Fruit fly (Drosophila melanogaster) whole organism, embryonic: ENCODE data around the gene Pa1.

Source experiments
- Atf6 ChIP-seq: fragments of 200-800 bp; sonication (Bioruptor generic); IDR thresholded peaks from 2 replicates; pipeline ENCODE4 v1.3.6; 2022; ENCODE audit warnings: missing biosample characterization, missing genetic modification characterization
- B-H2 ChIP-seq: fragments of 200-800 bp; sonication (Bioruptor generic); optimal IDR thresholded peaks from 2 replicates; lab custom pipeline; 2018; ENCODE audit warnings: missing biosample characterization, mild to moderate bottlenecking, missing genetic modification characterization
- CG10462 ChIP-seq: fragments of 200-800 bp; sonication (Bioruptor generic); optimal IDR thresholded peaks from 2 replicates; lab custom pipeline; 2016; ENCODE audit warnings: missing biosample characterization, missing genetic modification characterization
- CG13894 ChIP-seq: fragments of 200-800 bp; sonication (Bioruptor generic); optimal IDR thresholded peaks from 3 replicates; lab custom pipeline; 2018; ENCODE audit warnings: missing biosample characterization, mild to moderate bottlenecking, missing genetic modification characterization, moderate library complexity
- CG14667 ChIP-seq: fragments of 200-800 bp; sonication (Bioruptor generic); IDR thresholded peaks from 2 replicates; pipeline ENCODE4 v1.3.6; 2022; ENCODE audit warnings: missing biosample characterization, missing genetic modification characterization
- CG14860 ChIP-seq: fragments of 200-800 bp; sonication (Bioruptor generic); IDR thresholded peaks from 3 replicates; pipeline ENCODE4 v1.3.6; 2022; ENCODE audit warnings: missing biosample characterization, missing genetic modification characterization; ENCODE audit not compliant: partially characterized antibody
- CG17186 ChIP-seq: fragments of 200-800 bp; sonication (Bioruptor generic); optimal IDR thresholded peaks from 3 replicates; lab custom pipeline; 2017; ENCODE audit warnings: missing biosample characterization, missing genetic modification reagents, missing genetic modification characterization
- CG17361 ChIP-seq: fragments of 200-800 bp; sonication (Bioruptor generic); IDR thresholded peaks from 3 replicates; pipeline ENCODE4 v1.3.6; 2022; ENCODE audit warnings: missing biosample characterization, missing genetic modification characterization
- CG18476 ChIP-seq: fragments of 200-800 bp; sonication (Bioruptor generic); optimal IDR thresholded peaks from 2 replicates; lab custom pipeline; 2016; ENCODE audit warnings: missing biosample characterization, mild to moderate bottlenecking, missing genetic modification characterization
- CG30020 ChIP-seq: fragments of 200-800 bp; optimal IDR thresholded peaks from 2 replicates; lab custom pipeline; 2019; ENCODE audit warnings: missing biosample characterization, mild to moderate bottlenecking, missing genetic modification characterization, moderate library complexity
- CG4730 ChIP-seq: fragments of 200-800 bp; sonication (Bioruptor generic); IDR thresholded peaks from 2 replicates; pipeline ENCODE4 v1.3.6; 2022; ENCODE audit warnings: missing biosample characterization, missing genetic modification characterization
- CG4854 ChIP-seq: fragments of 200-800 bp; sonication (Bioruptor generic); optimal IDR thresholded peaks from 2 replicates; lab custom pipeline; 2016; ENCODE audit warnings: missing biosample characterization, missing genetic modification characterization, inconsistent platforms
- CG5245 ChIP-seq: fragments of 200-800 bp; sonication (Bioruptor generic); optimal IDR thresholded peaks from 3 replicates; lab custom pipeline; 2016; ENCODE audit warnings: missing biosample characterization, missing genetic modification characterization
- CG6272 ChIP-seq: fragments of 200-800 bp; sonication (Bioruptor generic); IDR thresholded peaks from 2 replicates; pipeline ENCODE4 v1.3.6; 2022; ENCODE audit warnings: missing biosample characterization, missing genetic modification characterization
- CG7271 ChIP-seq: fragments of 200-800 bp; sonication (Bioruptor generic); optimal IDR thresholded peaks from 2 replicates; lab custom pipeline; 2018; ENCODE audit warnings: missing biosample characterization, mild to moderate bottlenecking, missing genetic modification characterization, moderate library complexity
- CG7357 ChIP-seq: fragments of 200-800 bp; sonication (Bioruptor generic); IDR thresholded peaks from 3 replicates; pipeline ENCODE4 v1.3.6; 2022; ENCODE audit warnings: missing biosample characterization, missing genetic modification characterization
- CG8388 ChIP-seq: fragments of 200-800 bp; sonication (Bioruptor generic); optimal IDR thresholded peaks from 2 replicates; lab custom pipeline; 2019; ENCODE audit warnings: missing biosample characterization, mild to moderate bottlenecking, missing genetic modification characterization, moderate library complexity
- Dbx ChIP-seq: fragments of 200-800 bp; sonication (Bioruptor generic); IDR thresholded peaks from 3 replicates; pipeline ENCODE4 v1.3.6; 2022; ENCODE audit warnings: missing biosample characterization, missing genetic modification characterization
- Dip3 ChIP-seq: fragments of 200-800 bp; sonication (Bioruptor generic); optimal IDR thresholded peaks from 3 replicates; lab custom pipeline; 2016; ENCODE audit warnings: missing biosample characterization, missing genetic modification characterization
- E2f1 ChIP-seq: fragments of 200-800 bp; sonication (Bioruptor generic); IDR thresholded peaks from 2 replicates; pipeline ENCODE4 v1.3.6; 2022; ENCODE audit warnings: missing biosample characterization, missing genetic modification characterization
- E2f2 ChIP-seq: fragments of 200-800 bp; sonication (Bioruptor generic); IDR thresholded peaks from 2 replicates; pipeline ENCODE4 v1.3.6; 2022; ENCODE audit warnings: missing biosample characterization, missing genetic modification characterization
- Elba2 ChIP-seq: fragments of 200-800 bp; sonication (Bioruptor generic); optimal IDR thresholded peaks from 3 replicates; lab custom pipeline; 2016; ENCODE audit warnings: missing biosample characterization, missing genetic modification characterization
- GATAe ChIP-seq: fragments of 200-800 bp; sonication (Bioruptor generic); conservative IDR thresholded peaks from 2 replicates; pipeline ENCODE4 v1.3.6; 2022; ENCODE audit warnings: missing biosample characterization, missing genetic modification characterization
- Hmr ChIP-seq: fragments of 200-800 bp; sonication (Bioruptor generic); optimal IDR thresholded peaks from 3 replicates; lab custom pipeline; 2017; ENCODE audit warnings: mild to moderate bottlenecking, missing biosample characterization, missing genetic modification reagents, missing genetic modification characterization
- MTF-1 ChIP-seq: fragments of 200-800 bp; sonication (Bioruptor generic); optimal IDR thresholded peaks from 2 replicates; lab custom pipeline; 2018; ENCODE audit warnings: missing biosample characterization, mild to moderate bottlenecking, missing genetic modification characterization, borderline replicate concordance
- Scr ChIP-seq: fragments of 200-800 bp; sonication (Bioruptor generic); IDR thresholded peaks from 2 replicates; pipeline ENCODE4 v1.3.6; 2022; ENCODE audit warnings: missing biosample characterization, missing genetic modification characterization; ENCODE audit not compliant: partially characterized antibody
- Sox100B ChIP-seq: fragments of 200-800 bp; sonication (Bioruptor generic); optimal IDR thresholded peaks from 3 replicates; lab custom pipeline; 2018; ENCODE audit warnings: missing biosample characterization, mild to moderate bottlenecking, missing genetic modification characterization
- Ssrp ChIP-seq: fragments of 200-800 bp; sonication (Bioruptor generic); optimal IDR thresholded peaks from 2 replicates; lab custom pipeline; 2018; ENCODE audit warnings: missing biosample characterization, mild to moderate bottlenecking, missing genetic modification characterization, moderate library complexity
- Trl ChIP-seq, 3 experiments: fragments of >200 bp in 2 of 3; fragments of 200-800 bp in 1 of 3; sonication (Bioruptor generic) in 1 of 3; optimal IDR thresholded peaks; 2 replicates in 1 of 3; 3 replicates in 2 of 3; lab custom pipeline; 2016 to 2017; ENCODE audit warnings: missing biosample characterization in 1 of 3, missing genetic modification characterization in 1 of 3
- br ChIP-seq: fragments of >200 bp; optimal IDR thresholded peaks from 2 replicates; lab custom pipeline; 2017
- dan ChIP-seq: fragments of 200-800 bp; sonication (Bioruptor generic); IDR thresholded peaks from 2 replicates; pipeline ENCODE4 v1.3.6; 2022; ENCODE audit warnings: missing biosample characterization, missing genetic modification characterization
- dm ChIP-seq: fragments of 200-800 bp; sonication (Bioruptor generic); optimal IDR thresholded peaks from 3 replicates; lab custom pipeline; 2016; ENCODE audit warnings: missing biosample characterization, missing genetic modification characterization
- fd3F ChIP-seq: fragments of 200-800 bp; sonication (Bioruptor generic); optimal IDR thresholded peaks from 2 replicates; lab custom pipeline; 2018; ENCODE audit warnings: missing biosample characterization, mild to moderate bottlenecking, missing genetic modification characterization, moderate library complexity
- ham ChIP-seq: fragments of 200-800 bp; sonication (Bioruptor generic); IDR thresholded peaks from 2 replicates; pipeline ENCODE4 v1.3.6; 2022; ENCODE audit warnings: missing biosample characterization, missing genetic modification characterization
- jigr1 ChIP-seq: fragments of 200-800 bp; sonication (Bioruptor generic); IDR thresholded peaks from 3 replicates; pipeline ENCODE4 v1.3.6; 2022; ENCODE audit warnings: missing biosample characterization, missing genetic modification characterization
- kah ChIP-seq: fragments of 200-800 bp; sonication (Bioruptor generic); optimal IDR thresholded peaks from 2 replicates; lab custom pipeline; 2018; ENCODE audit warnings: missing biosample characterization, mild to moderate bottlenecking, missing genetic modification characterization
- pita ChIP-seq: fragments of 200-800 bp; sonication (Bioruptor generic); optimal IDR thresholded peaks from 2 replicates; lab custom pipeline; 2017; ENCODE audit warnings: missing biosample characterization, mild to moderate bottlenecking, missing genetic modification characterization
- pzg ChIP-seq: fragments of 200-800 bp; sonication (Bioruptor generic); optimal IDR thresholded peaks from 3 replicates; lab custom pipeline; 2018; ENCODE audit warnings: missing biosample characterization, mild to moderate bottlenecking, missing genetic modification characterization, moderate library complexity
- rib ChIP-seq: fragments of 200-800 bp; sonication (Bioruptor generic); IDR thresholded peaks from 2 replicates; pipeline ENCODE4 v1.3.6; 2022; ENCODE audit warnings: missing biosample characterization, missing genetic modification characterization
- ro ChIP-seq: fragments of 200-800 bp; sonication (Bioruptor generic); IDR thresholded peaks from 2 replicates; pipeline ENCODE4 v1.3.6; 2022; ENCODE audit warnings: missing biosample characterization, missing genetic modification characterization
- row ChIP-seq: fragments of 200-800 bp; sonication (Bioruptor generic); IDR thresholded peaks from 3 replicates; pipeline ENCODE4 v1.3.6; 2022; ENCODE audit warnings: missing biosample characterization, missing genetic modification characterization
- sim ChIP-seq: fragments of 200-800 bp; sonication (Bioruptor generic); IDR thresholded peaks from 2 replicates; pipeline ENCODE4 v1.3.6; 2022; ENCODE audit warnings: missing biosample characterization, missing genetic modification characterization
- slou ChIP-seq: fragments of 200-800 bp; sonication (Bioruptor generic); optimal IDR thresholded peaks from 3 replicates; lab custom pipeline; 2016; ENCODE audit warnings: missing biosample characterization, missing genetic modification characterization
- sqz ChIP-seq: fragments of 200-800 bp; sonication (Bioruptor generic); optimal IDR thresholded peaks from 3 replicates; lab custom pipeline; 2018; ENCODE audit warnings: missing biosample characterization, mild to moderate bottlenecking, missing genetic modification characterization
- sug ChIP-seq: fragments of 200-800 bp; optimal IDR thresholded peaks from 2 replicates; lab custom pipeline; 2019; ENCODE audit warnings: missing biosample characterization, mild to moderate bottlenecking, missing genetic modification characterization, moderate library complexity
- tio ChIP-seq: fragments of 200-800 bp; sonication (Bioruptor generic); optimal IDR thresholded peaks from 2 replicates; lab custom pipeline; 2017; ENCODE audit warnings: missing biosample characterization, missing genetic modification characterization, inconsistent platforms
- trem ChIP-seq: fragments of 200-800 bp; optimal IDR thresholded peaks from 3 replicates; lab custom pipeline; 2019; ENCODE audit warnings: missing biosample characterization, mild to moderate bottlenecking, missing genetic modification characterization, moderate library complexity
- wdn ChIP-seq: fragments of 200-800 bp; sonication (Bioruptor generic); IDR thresholded peaks from 2 replicates; pipeline ENCODE4 v1.3.6; 2022; ENCODE audit warnings: missing biosample characterization, missing genetic modification characterization
- zen ChIP-seq: fragments of 200-800 bp; sonication (Bioruptor generic); optimal IDR thresholded peaks from 3 replicates; lab custom pipeline; 2018; ENCODE audit warnings: missing biosample characterization, mild to moderate bottlenecking, missing genetic modification characterization, moderate library complexity

Gene Pa1

DNA sequence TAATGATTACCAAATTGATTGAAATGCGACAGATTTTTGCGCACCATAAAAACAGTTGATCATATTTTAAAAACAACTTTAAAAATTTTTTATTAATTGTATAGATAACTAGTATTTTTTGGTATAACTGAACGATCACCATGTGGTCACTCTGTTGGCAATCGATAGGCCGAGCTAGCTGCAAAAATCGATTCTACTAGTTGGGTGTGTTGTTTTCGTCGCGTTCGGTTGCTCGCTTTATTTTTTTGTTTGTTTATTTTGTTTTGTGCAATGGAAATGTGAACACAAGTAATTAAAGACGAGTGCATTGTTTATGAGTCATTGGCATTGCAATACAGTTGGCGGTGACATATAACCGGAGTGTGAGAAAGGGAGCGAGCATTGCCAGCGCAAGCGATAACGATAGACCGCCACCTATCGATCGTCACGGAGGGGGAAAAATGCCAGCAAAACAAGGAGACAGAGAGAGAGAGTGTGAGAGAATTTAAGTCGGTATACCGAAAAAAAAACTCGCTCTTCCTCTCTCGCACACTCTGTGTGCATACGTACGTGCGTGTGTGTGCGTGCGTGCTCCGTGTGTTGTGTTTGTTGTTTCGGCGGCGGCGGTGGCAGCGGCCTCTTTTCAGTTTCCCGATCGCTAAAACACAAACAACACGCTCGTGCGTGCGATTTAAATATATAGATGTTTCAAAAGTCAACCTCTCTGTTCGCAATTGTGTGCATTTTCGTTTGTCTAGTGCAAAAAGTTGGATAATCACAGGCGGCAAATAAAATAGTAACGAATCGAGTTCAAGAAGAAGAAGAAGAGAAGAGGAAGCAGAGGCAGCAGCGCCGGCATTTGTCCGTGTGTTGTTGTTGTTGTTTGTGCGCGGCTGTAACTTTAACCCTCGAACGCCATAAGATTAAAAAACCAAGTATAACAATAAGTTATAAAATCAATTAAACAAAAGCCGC lies 30.7 kb downstream of the Pa1 start (continued):
- TF ChIP-seq br (lab: Kevin White, UChicago) (no peak), CG8388 (GFP tag; lab: Kevin White, UChicago) (no peak), ro (GFP tag; lab: Robert Waterston, UW) (no peak), CG18476 (GFP tag; lab: Kevin White, UChicago) (no peak), Dip3 (GFP tag; lab: Kevin White, UChicago) (no peak), zen (tag; lab: Kevin White, UChicago) (peak; percentile 2), sug (tag; lab: Kevin White, UChicago) (no peak), CG30020 (peak; percentile 28), CG13894 (tag; lab: Kevin White, UChicago) (no peak), CG7357 (GFP tag; lab: Robert Waterston, UW) (no peak), row (no peak; the same call in 2 of the 3 replicates), Ssrp (tag; lab: Kevin White, UChicago) (no peak), CG17186 (GFP tag; lab: Kevin White, UChicago) (peak; percentile 6), CG14667 (GFP tag; lab: Robert Waterston, UW) (no peak), Scr (GFP tag; lab: Robert Waterston, UW) (peak; percentile 78), Atf6 (GFP tag; lab: Robert Waterston, UW) (no peak), CG4854 (GFP tag; lab: Kevin White, UChicago) (no peak), Elba2 (GFP tag; lab: Kevin White, UChicago) (no peak), dm (GFP tag; lab: Kevin White, UChicago) (no peak), CG14860 (peak; percentile 83), pzg (peak; percentile 36), CG10462 (no peak), kah (GFP tag; lab: Kevin White, UChicago) (no peak), ham (GFP tag; lab: Robert Waterston, UW) (no peak), CG5245 (no peak), slou (no peak), E2f1 (GFP tag; lab: Robert Waterston, UW) (no peak), jigr1 (GFP tag; lab: Robert Waterston, UW) (no peak), sqz (peak; percentile 75), Hmr (GFP tag; lab: Kevin White, UChicago) (peak; percentile 13), CG6272 (no peak), MTF-1 (GFP tag; lab: Kevin White, UChicago) (no peak), fd3F (GFP tag; lab: Kevin White, UChicago) (no peak), Dbx (GFP tag; lab: Robert Waterston, UW) (0 out of 3 replicates have a peak, but pooled peaks have one; percentile 23), wdn (no peak), Trl (optimal IDR thresholded peaks at IDR 0.05; lab: Kevin White, UChicago) (peak; percentile 87 to 91), Trl (GFP tag; optimal IDR thresholded peaks at IDR 0.05; lab: Kevin White, UChicago) (peak; percentile 30), E2f2 (GFP tag; lab: Robert Waterston, UW) (0 out of 2 replicates have a peak, but pooled peaks have one; percentile 15), sim (no peak), CG7271 (tag; lab: Kevin White, UChicago) (no peak), trem (tag; lab: Kevin White, UChicago) (peak; percentile 47), CG17361 (GFP tag; lab: Robert Waterston, UW) (no peak), rib (GFP tag; lab: Robert Waterston, UW) (peak; percentile 29; the same call in 1 of the 2 replicates), Sox100B (GFP tag; lab: Kevin White, UChicago) (no peak), B-H2 (GFP tag; lab: Kevin White, UChicago) (no peak), CG4730 (GFP tag; lab: Robert Waterston, UW) (no peak), pita (GFP tag; lab: Kevin White, UChicago) (peak; percentile 41), tio (GFP tag; lab: Kevin White, UChicago) (no peak), dan (no peak), GATAe (no peak)
